Worm (Caenorhabditis elegans) whole organism, late embryonic: ENCODE measurements around the gene dmsr-10.

Experiments
- F13H6.1 ChIP-seq: sonication (generic microtip); optimal IDR thresholded peaks from 2 replicates; lab custom pipeline; 2016; ENCODE audit warnings: missing genetic modification characterization, missing compliant biosample characterization
- K02D7.2 ChIP-seq: sonication (generic microtip); optimal IDR thresholded peaks from 2 replicates; lab custom pipeline; 2017; ENCODE audit warnings: mild to moderate bottlenecking, missing genetic modification characterization, missing compliant biosample characterization
- T23F11.4 ChIP-seq: fragments of 200-800 bp; sonication (Bioruptor generic); optimal IDR thresholded peaks from 2 replicates; lab custom pipeline; 2018; ENCODE audit warnings: mild to moderate bottlenecking, missing genetic modification characterization, missing compliant biosample characterization
- Y22D7AL.16 ChIP-seq: sonication (generic microtip); optimal IDR thresholded peaks from 2 replicates; lab custom pipeline; 2016; ENCODE audit warnings: missing genetic modification characterization, missing compliant biosample characterization
- ahr-1 ChIP-seq: sonication (generic microtip); optimal IDR thresholded peaks from 2 replicates; lab custom pipeline; 2016; ENCODE audit warnings: missing genetic modification characterization, missing compliant biosample characterization
- ceh-18 ChIP-seq: sonication (generic microtip); optimal IDR thresholded peaks from 2 replicates; lab custom pipeline; 2016; ENCODE audit warnings: missing genetic modification characterization, missing compliant biosample characterization
- ceh-2 ChIP-seq: sonication (generic microtip); optimal IDR thresholded peaks from 2 replicates; lab custom pipeline; 2016; ENCODE audit warnings: missing genotype, missing genetic modification characterization, missing compliant biosample characterization
- ceh-22 ChIP-seq: sonication (generic microtip); optimal IDR thresholded peaks from 2 replicates; lab custom pipeline; 2017; ENCODE audit warnings: missing biosample characterization, missing genetic modification characterization
- ceh-24 ChIP-seq: sonication (generic microtip); optimal IDR thresholded peaks from 2 replicates; lab custom pipeline; 2016; ENCODE audit warnings: mild to moderate bottlenecking, missing genetic modification characterization, missing compliant biosample characterization
- ceh-30 ChIP-seq: fragments of 150-350 bp; optimal IDR thresholded peaks from 2 replicates; lab custom pipeline; 2014; ENCODE audit warnings: missing biosample characterization, missing genetic modification characterization
- ceh-31 ChIP-seq: sonication (generic microtip); optimal IDR thresholded peaks from 2 replicates; lab custom pipeline; 2016; ENCODE audit warnings: missing genetic modification characterization, missing compliant biosample characterization
- ceh-34 ChIP-seq: sonication (generic microtip); optimal IDR thresholded peaks from 2 replicates; lab custom pipeline; 2016; ENCODE audit warnings: mild to moderate bottlenecking, missing genetic modification characterization, missing compliant biosample characterization
- ceh-9 ChIP-seq: sonication (generic microtip); optimal IDR thresholded peaks from 2 replicates; lab custom pipeline; 2016; ENCODE audit warnings: mild to moderate bottlenecking, missing genetic modification characterization, inconsistent platforms, missing compliant biosample characterization
- che-1 ChIP-seq: sonication (generic microtip); optimal IDR thresholded peaks from 2 replicates; lab custom pipeline; 2016; ENCODE audit warnings: mild to moderate bottlenecking, missing genetic modification characterization, missing compliant biosample characterization
- dmd-4 ChIP-seq: sonication (generic microtip); optimal IDR thresholded peaks from 2 replicates; lab custom pipeline; 2016; ENCODE audit warnings: borderline replicate concordance, missing genetic modification characterization, missing compliant biosample characterization
- elt-2 ChIP-seq: sonication (generic microtip); optimal IDR thresholded peaks from 2 replicates; lab custom pipeline; 2016; ENCODE audit warnings: missing genetic modification reagents, missing genetic modification characterization, missing compliant biosample characterization
- elt-4 ChIP-seq: sonication (generic microtip); optimal IDR thresholded peaks from 2 replicates; lab custom pipeline; 2016; ENCODE audit warnings: missing genetic modification characterization, missing compliant biosample characterization
- ets-4 ChIP-seq: sonication (generic microtip); optimal IDR thresholded peaks from 2 replicates; lab custom pipeline; 2016; ENCODE audit warnings: missing genetic modification characterization, missing compliant biosample characterization
- eyg-1 ChIP-seq: sonication (generic microtip); optimal IDR thresholded peaks from 2 replicates; lab custom pipeline; 2016; ENCODE audit warnings: missing genotype, missing genetic modification characterization, missing compliant biosample characterization
- fkh-6 ChIP-seq: sonication (generic microtip); optimal IDR thresholded peaks from 2 replicates; lab custom pipeline; 2016; ENCODE audit warnings: missing genetic modification characterization, missing compliant biosample characterization
- gmeb-2 ChIP-seq: sonication (generic microtip); optimal IDR thresholded peaks from 2 replicates; lab custom pipeline; 2016; ENCODE audit warnings: missing genetic modification characterization, inconsistent platforms, missing compliant biosample characterization
- hlh-13 ChIP-seq: fragments of 200-800 bp; sonication (Bioruptor generic); optimal IDR thresholded peaks from 2 replicates; lab custom pipeline; 2018; ENCODE audit warnings: mild to moderate bottlenecking, missing genetic modification characterization, missing compliant biosample characterization
- lim-6 ChIP-seq: sonication (generic microtip); optimal IDR thresholded peaks from 2 replicates; lab custom pipeline; 2016; ENCODE audit warnings: missing genetic modification characterization, missing compliant biosample characterization
- lin-11 ChIP-seq: fragments of 200-800 bp; sonication (Bioruptor generic); optimal IDR thresholded peaks from 2 replicates; lab custom pipeline; 2018; ENCODE audit warnings: mild to moderate bottlenecking, missing genetic modification characterization, missing compliant biosample characterization
- nhr-232 ChIP-seq: sonication (generic microtip); optimal IDR thresholded peaks from 2 replicates; lab custom pipeline; 2016; ENCODE audit warnings: missing genetic modification characterization, missing compliant biosample characterization
- odd-2 ChIP-seq: sonication (generic microtip); optimal IDR thresholded peaks from 2 replicates; lab custom pipeline; 2017; ENCODE audit warnings: antibody characterized with exemption, mild to moderate bottlenecking, missing genetic modification characterization, missing compliant biosample characterization
- pat-9 ChIP-seq: fragments of 200-800 bp; sonication (Bioruptor generic); optimal IDR thresholded peaks from 2 replicates; lab custom pipeline; 2018; ENCODE audit warnings: mild to moderate bottlenecking, missing genetic modification characterization, moderate library complexity, missing compliant biosample characterization
- pax-1 ChIP-seq: fragments of 150-350 bp; optimal IDR thresholded peaks from 2 replicates; lab custom pipeline; 2014; ENCODE audit warnings: missing biosample characterization, missing genetic modification characterization
- pha-2 ChIP-seq: sonication (generic microtip); optimal IDR thresholded peaks from 2 replicates; lab custom pipeline; 2017; ENCODE audit warnings: mild to moderate bottlenecking, missing genetic modification characterization, missing compliant biosample characterization
- pros-1 ChIP-seq: fragments of 150-350 bp; optimal IDR thresholded peaks from 2 replicates; lab custom pipeline; 2014; ENCODE audit warnings: missing biosample characterization, missing genetic modification reagents, missing genetic modification characterization
- ref-2 ChIP-seq: sonication (generic microtip); optimal IDR thresholded peaks from 2 replicates; lab custom pipeline; 2016; ENCODE audit warnings: missing genetic modification characterization, missing compliant biosample characterization
- sox-2 ChIP-seq: fragments of 200-800 bp; sonication (Bioruptor generic); IDR thresholded peaks from 2 replicates; pipeline ENCODE4 v1.3.6; 2022; ENCODE audit warnings: missing genetic modification reagents, missing genetic modification characterization, missing compliant biosample characterization
- sox-4 ChIP-seq: sonication (generic microtip); optimal IDR thresholded peaks from 2 replicates; lab custom pipeline; 2017; ENCODE audit warnings: mild to moderate bottlenecking, missing genetic modification characterization, inconsistent platforms, missing compliant biosample characterization
- tbx-7 ChIP-seq: sonication (generic microtip); optimal IDR thresholded peaks from 2 replicates; lab custom pipeline; 2016; ENCODE audit warnings: missing genotype, missing genetic modification characterization, missing compliant biosample characterization
- unc-3 ChIP-seq, 2 experiments: fragments of 200-800 bp in 1 of 2; sonication (Bioruptor generic) in 1 of 2; sonication (generic microtip) in 1 of 2; conservative IDR thresholded peaks in 1 of 2; optimal IDR thresholded peaks in 1 of 2; 2 replicates each; pipeline versions ENCODE4 v1.3.6 to Lab custom; 2016 to 2022; ENCODE audit warnings: missing compliant biosample characterization in 2 of 2, missing genetic modification characterization in 2 of 2, missing genetic modification reagents in 1 of 2
- unc-42 ChIP-seq: sonication (generic microtip); optimal IDR thresholded peaks from 2 replicates; lab custom pipeline; 2016; ENCODE audit warnings: missing genotype, missing genetic modification characterization, missing compliant biosample characterization
- unc-55 ChIP-seq: sonication (generic microtip); optimal IDR thresholded peaks from 2 replicates; lab custom pipeline; 2017; ENCODE audit warnings: missing biosample characterization, missing genetic modification reagents, missing genetic modification characterization

The dmsr-10 gene

DNA sequence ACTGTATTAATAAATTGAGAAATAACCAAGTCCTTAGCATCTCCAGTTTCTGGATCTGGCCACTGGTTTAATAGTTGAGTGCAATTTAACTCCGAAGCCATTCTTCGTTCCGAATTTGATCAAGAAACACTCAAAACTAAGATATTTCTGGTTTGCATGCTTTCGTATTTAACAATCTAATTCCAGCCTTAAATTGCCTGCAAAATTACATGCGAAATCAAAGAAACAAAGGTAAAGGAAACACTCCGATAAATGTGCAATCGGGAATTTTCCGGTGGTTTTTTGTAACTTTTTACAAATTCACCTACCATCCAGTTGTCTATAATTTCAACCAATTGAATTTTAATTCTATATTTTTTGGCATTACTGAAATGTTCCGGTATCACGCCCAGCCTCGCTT, at the start of gene dmsr-10:
TSS of gene dmsr-10 (minus strand) at position 101 of the 400 bp plus-strand sequence.
- no peak for TF ChIP-seq ets-4 (tag; lab: Kevin White, UChicago)
- TF ChIP-seq fkh-6: no peak
- no peak for TF ChIP-seq ceh-24 (tag; lab: Kevin White, UChicago)
- no peak for TF ChIP-seq che-1
- no peak for TF ChIP-seq lim-6 (tag; lab: Kevin White, UChicago)
- TF ChIP-seq pha-2: no peak
- no peak for TF ChIP-seq nhr-232 (tag; lab: Kevin White, UChicago)
- TF ChIP-seq pros-1: no peak
- no peak for TF ChIP-seq F13H6.1
- no peak for TF ChIP-seq elt-4 (tag; lab: Kevin White, UChicago)
- no peak for TF ChIP-seq K02D7.2 (tag; lab: Kevin White, UChicago)
- TF ChIP-seq dmd-4 (tag; lab: Kevin White, UChicago): no peak
- no peak for TF ChIP-seq odd-2
- no peak for TF ChIP-seq eyg-1

ce11 chrV:6846507-6846906, 44.8 kb upstream of the dmsr-10 start, which contains the start of gene lgc-54:
TSS of gene lgc-54 (minus strand) at chrV:6846607.
- TF ChIP-seq elt-2 (tag; lab: Kevin White, UChicago) (no peak), ref-2 (tag; lab: Kevin White, UChicago) (no peak), sox-2 (no peak), ceh-9 (no peak), eyg-1 (no peak), ceh-34 (tag; lab: Kevin White, UChicago) (no peak), hlh-13 (no peak), unc-55 (no peak), T23F11.4 (no peak), gmeb-2 (tag; lab: Kevin White, UChicago) (no peak), ceh-31 (tag; lab: Kevin White, UChicago) (no peak), elt-4 (tag; lab: Kevin White, UChicago) (no peak)
- TF ChIP-seq, all 69 proteins: peak for 0

DNA sequence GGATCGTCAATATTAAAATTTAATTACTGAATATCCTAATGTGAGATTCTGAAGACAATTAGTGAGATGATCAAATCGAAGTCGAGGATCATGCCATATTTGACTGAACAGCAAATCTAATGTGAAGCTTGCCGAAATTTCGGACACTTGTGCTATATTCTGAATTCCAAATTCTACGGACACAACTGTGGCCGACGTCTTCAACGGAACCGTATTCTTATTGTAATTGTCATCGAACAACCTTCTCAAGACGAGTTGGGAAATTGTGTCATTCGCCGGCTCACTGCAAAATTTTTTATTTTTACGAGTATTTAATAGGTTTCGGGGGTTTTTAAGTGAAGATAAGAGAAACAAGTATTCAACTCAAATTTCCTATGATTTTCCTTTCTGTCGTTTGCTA, 40.7 kb upstream of the dmsr-10 start, which contains the start of gene T15B7.1:
TSS of gene T15B7.1 (plus strand) at position 301 of the 400 bp plus-strand sequence.
- TF ChIP-seq eyg-1: no peak
- TF ChIP-seq ets-4 (tag; lab: Kevin White, UChicago): no peak
- no peak for TF ChIP-seq ceh-30
- no peak for TF ChIP-seq ceh-2 (tag; lab: Kevin White, UChicago)
- TF ChIP-seq lim-6 (tag; lab: Kevin White, UChicago): no peak
- no peak for TF ChIP-seq pat-9
- TF ChIP-seq ahr-1: no peak
- TF ChIP-seq unc-42 (tag; lab: Kevin White, UChicago): no peak
- TF ChIP-seq unc-3 (GFP tag; conservative IDR thresholded peaks at IDR 0.05; lab: Robert Waterston, UW): no peak
- no peak for TF ChIP-seq unc-3 (tag; optimal IDR thresholded peaks at IDR 0.05; lab: Kevin White, UChicago)
- no peak for TF ChIP-seq Y22D7AL.16 (tag; lab: Kevin White, UChicago)
- TF ChIP-seq lin-11 (tag; lab: Kevin White, UChicago): no peak
- no peak for TF ChIP-seq pax-1 (tag; lab: Kevin White, UChicago)
- no peak for TF ChIP-seq sox-4 (tag; lab: Kevin White, UChicago)

- TF ChIP-seq tbx-7 (tag; lab: Kevin White, UChicago) (no peak), ceh-34 (tag; lab: Kevin White, UChicago) (no peak), ceh-18 (no peak), ceh-22 (tag; lab: Kevin White, UChicago) (no peak)
Observed at ce11 chrV:6839008-6839407, 37.3 kb upstream of the dmsr-10 start, which contains the start of gene hpo-8. TSS of gene hpo-8 (plus strand) at chrV:6839289.
